Fruit fly (Drosophila melanogaster) whole organism, embryonic: Measurements from ENCODE around the gene kra.

Experiments used
- Asciz ChIP-seq: fragments of 200-800 bp; sonication (Bioruptor generic); optimal IDR thresholded peaks from 2 replicates; lab custom pipeline; 2017; ENCODE audit warnings: missing biosample characterization, mild to moderate bottlenecking, missing genetic modification characterization, missing genetic modification reagents
- CG10321 ChIP-seq: fragments of 200-800 bp; sonication (Bioruptor generic); IDR thresholded peaks from 2 replicates; pipeline ENCODE4 v1.3.6; 2022; ENCODE audit warnings: missing biosample characterization, missing genetic modification characterization
- CG12104 ChIP-seq: fragments of 200-800 bp; sonication (Bioruptor generic); optimal IDR thresholded peaks from 3 replicates; lab custom pipeline; 2016; ENCODE audit warnings: missing biosample characterization, missing genetic modification characterization
- CG14710 ChIP-seq: fragments of 200-800 bp; sonication (Bioruptor generic); optimal IDR thresholded peaks from 3 replicates; lab custom pipeline; 2019; ENCODE audit warnings: missing biosample characterization, mild to moderate bottlenecking, missing genetic modification characterization, moderate library complexity
- CG16863 ChIP-seq: fragments of 200-800 bp; sonication (Bioruptor generic); optimal IDR thresholded peaks from 3 replicates; lab custom pipeline; 2016; ENCODE audit warnings: missing biosample characterization, missing genetic modification characterization
- CG17802 ChIP-seq: fragments of 200-800 bp; sonication (Bioruptor generic); optimal IDR thresholded peaks from 2 replicates; lab custom pipeline; 2018; ENCODE audit warnings: missing biosample characterization, mild to moderate bottlenecking, missing genetic modification characterization, moderate library complexity
- CG2889 ChIP-seq: fragments of 200-800 bp; sonication (Bioruptor generic); IDR thresholded peaks from 3 replicates; pipeline ENCODE4 v1.3.6; 2022; ENCODE audit warnings: missing biosample characterization, missing genetic modification characterization
- CG30020 ChIP-seq: fragments of 200-800 bp; optimal IDR thresholded peaks from 2 replicates; lab custom pipeline; 2019; ENCODE audit warnings: missing biosample characterization, mild to moderate bottlenecking, missing genetic modification characterization, moderate library complexity
- CG31224 ChIP-seq: fragments of 200-800 bp; sonication (Bioruptor generic); IDR thresholded peaks from 2 replicates; pipeline ENCODE4 v1.3.6; 2022; ENCODE audit warnings: missing biosample characterization, missing genetic modification characterization
- CG4404 ChIP-seq: fragments of 200-800 bp; sonication (Bioruptor generic); IDR thresholded peaks from 2 replicates; pipeline ENCODE4 v1.3.6; 2022; ENCODE audit warnings: missing biosample characterization, missing genetic modification characterization
- CG4617 ChIP-seq: fragments of 200-800 bp; sonication (Bioruptor generic); optimal IDR thresholded peaks from 3 replicates; lab custom pipeline; 2016; ENCODE audit warnings: missing biosample characterization, missing genetic modification characterization, borderline replicate concordance
- CG6175 ChIP-seq: fragments of 200-800 bp; sonication (Bioruptor generic); IDR thresholded peaks from 3 replicates; pipeline ENCODE4 v1.3.6; 2022; ENCODE audit warnings: missing biosample characterization, missing genetic modification characterization
- CG7987 ChIP-seq: fragments of 200-800 bp; sonication (Bioruptor generic); optimal IDR thresholded peaks from 2 replicates; lab custom pipeline; 2018; ENCODE audit warnings: missing biosample characterization, mild to moderate bottlenecking, missing genetic modification characterization, moderate library complexity
- CG8089 ChIP-seq: fragments of 200-800 bp; sonication (Bioruptor generic); optimal IDR thresholded peaks from 3 replicates; lab custom pipeline; 2016; ENCODE audit warnings: missing biosample characterization, missing genetic modification characterization
- CG8290 ChIP-seq, 3 experiments: fragments of 200-800 bp; sonication (Bioruptor generic); optimal IDR thresholded peaks; 2 replicates each; lab custom pipeline; 2016 to 2019; ENCODE audit warnings: missing biosample characterization in 3 of 3, missing genetic modification characterization in 3 of 3, mild to moderate bottlenecking in 2 of 3, moderate library complexity in 1 of 3
- CG9727 ChIP-seq: fragments of 200-800 bp; sonication (Bioruptor generic); optimal IDR thresholded peaks from 3 replicates; lab custom pipeline; 2017; ENCODE audit warnings: missing biosample characterization, mild to moderate bottlenecking, missing genetic modification characterization
- CTCF ChIP-seq: fragments of 200-800 bp; sonication (Bioruptor generic); optimal IDR thresholded peaks from 2 replicates; lab custom pipeline; 2017; ENCODE audit warnings: missing biosample characterization, mild to moderate bottlenecking, missing genetic modification characterization, moderate library complexity
- D ChIP-seq, 2 experiments: fragments of 200-800 bp in 1 of 2; fragments of >200 bp in 1 of 2; sonication (Bioruptor generic) in 1 of 2; optimal IDR thresholded peaks; 2 replicates in 1 of 2; 3 replicates in 1 of 2; lab custom pipeline; 2017; ENCODE audit warnings: mild to moderate bottlenecking in 1 of 2, missing biosample characterization in 1 of 2, missing genetic modification characterization in 1 of 2, missing genetic modification reagents in 1 of 2
- Dbx ChIP-seq: fragments of 200-800 bp; sonication (Bioruptor generic); IDR thresholded peaks from 3 replicates; pipeline ENCODE4 v1.3.6; 2022; ENCODE audit warnings: missing biosample characterization, missing genetic modification characterization
- Dp ChIP-seq: fragments of 200-800 bp; sonication (Bioruptor generic); optimal IDR thresholded peaks from 2 replicates; lab custom pipeline; 2018; ENCODE audit warnings: missing biosample characterization, mild to moderate bottlenecking, missing genetic modification characterization, moderate library complexity
- HLH3B ChIP-seq: fragments of 200-800 bp; sonication (Bioruptor generic); IDR thresholded peaks from 2 replicates; pipeline ENCODE4 v1.3.6; 2022; ENCODE audit warnings: missing biosample characterization, missing genetic modification characterization
- HLH4C ChIP-seq: fragments of 200-800 bp; sonication (Bioruptor generic); IDR thresholded peaks from 3 replicates; pipeline ENCODE4 v1.3.6; 2022; ENCODE audit warnings: missing biosample characterization, missing genetic modification characterization; ENCODE audit not compliant: partially characterized antibody
- HLH54F ChIP-seq: fragments of 200-800 bp; sonication (Bioruptor generic); optimal IDR thresholded peaks from 3 replicates; lab custom pipeline; 2016; ENCODE audit warnings: missing biosample characterization, missing genetic modification characterization
- HmgD ChIP-seq: fragments of 200-800 bp; sonication (Bioruptor generic); optimal IDR thresholded peaks from 3 replicates; lab custom pipeline; 2016; ENCODE audit warnings: missing biosample characterization, missing genetic modification characterization
- Hsf ChIP-seq: fragments of 200-800 bp; sonication (Bioruptor generic); optimal IDR thresholded peaks from 3 replicates; lab custom pipeline; 2016; ENCODE audit warnings: missing biosample characterization, missing genetic modification characterization
- MBD-R2 ChIP-seq: fragments of 200-800 bp; sonication (Bioruptor generic); IDR thresholded peaks from 2 replicates; pipeline ENCODE4 v1.3.6; 2022; ENCODE audit warnings: missing biosample characterization, missing genetic modification characterization
- Scr ChIP-seq: fragments of 200-800 bp; sonication (Bioruptor generic); IDR thresholded peaks from 2 replicates; pipeline ENCODE4 v1.3.6; 2022; ENCODE audit warnings: missing biosample characterization, missing genetic modification characterization; ENCODE audit not compliant: partially characterized antibody
- Sox102F ChIP-seq: fragments of 200-800 bp; sonication (Bioruptor generic); optimal IDR thresholded peaks from 2 replicates; lab custom pipeline; 2018; ENCODE audit warnings: missing biosample characterization, mild to moderate bottlenecking, missing genetic modification characterization, moderate library complexity
- Vsx1 ChIP-seq: fragments of 200-800 bp; sonication (Bioruptor generic); optimal IDR thresholded peaks from 2 replicates; lab custom pipeline; 2017; ENCODE audit warnings: missing biosample characterization, mild to moderate bottlenecking, missing genetic modification characterization, missing genetic modification reagents
- dati ChIP-seq: fragments of 200-800 bp; sonication (Bioruptor generic); IDR thresholded peaks from 2 replicates; pipeline ENCODE4 v1.3.6; 2022; ENCODE audit warnings: missing biosample characterization, missing genetic modification characterization
- fd64A ChIP-seq: fragments of 200-800 bp; sonication (Bioruptor generic); optimal IDR thresholded peaks from 3 replicates; lab custom pipeline; 2018; ENCODE audit warnings: missing biosample characterization, mild to moderate bottlenecking, missing genetic modification characterization
- gcm ChIP-seq: fragments of 200-800 bp; sonication (Bioruptor generic); optimal IDR thresholded peaks from 2 replicates; lab custom pipeline; 2019; ENCODE audit warnings: missing biosample characterization, mild to moderate bottlenecking, missing genetic modification characterization, moderate library complexity
- hkb ChIP-seq, 2 experiments: fragments of 200-800 bp in 1 of 2; fragments of >200 bp in 1 of 2; sonication (Bioruptor generic) in 1 of 2; IDR thresholded peaks in 1 of 2; optimal IDR thresholded peaks in 1 of 2; 2 replicates each; pipeline versions ENCODE4 v1.3.6 to Lab custom; 2017 to 2022; ENCODE audit warnings: missing biosample characterization in 1 of 2, missing genetic modification characterization in 1 of 2
- insv ChIP-seq, 2 experiments: fragments of 200-800 bp; sonication (Bioruptor generic); optimal IDR thresholded peaks; 3 replicates each; lab custom pipeline; 2016 to 2018; ENCODE audit warnings: missing biosample characterization in 2 of 2, missing genetic modification characterization in 2 of 2
- klu ChIP-seq: fragments of 200-800 bp; sonication (Bioruptor generic); IDR thresholded peaks from 2 replicates; pipeline ENCODE4 v1.3.6; 2022; ENCODE audit warnings: missing biosample characterization, missing genetic modification characterization
- knrl ChIP-seq: fragments of 200-800 bp; sonication (Bioruptor generic); IDR thresholded peaks from 3 replicates; pipeline ENCODE4 v1.3.6; 2022; ENCODE audit warnings: missing biosample characterization, missing genetic modification characterization; ENCODE audit not compliant: partially characterized antibody
- lab ChIP-seq: fragments of 200-800 bp; sonication (Bioruptor generic); optimal IDR thresholded peaks from 3 replicates; lab custom pipeline; 2017; ENCODE audit warnings: missing biosample characterization, missing genetic modification characterization, mild to moderate bottlenecking, moderate library complexity, missing genetic modification reagents
- lmd ChIP-seq: fragments of 200-800 bp; sonication (Bioruptor generic); IDR thresholded peaks from 2 replicates; pipeline ENCODE4 v1.3.6; 2022; ENCODE audit warnings: missing biosample characterization, missing genetic modification characterization
- lola ChIP-seq, 3 experiments: fragments of >200 bp in 2 of 3; fragments of 200-800 bp in 1 of 3; sonication (Bioruptor generic) in 1 of 3; optimal IDR thresholded peaks; 2 replicates each; lab custom pipeline; 2017 to 2019; ENCODE audit warnings: missing biosample characterization in 3 of 3, missing genetic modification characterization in 3 of 3, mild to moderate bottlenecking in 1 of 3, moderate library complexity in 1 of 3
- p53 ChIP-seq: fragments of 200-800 bp; sonication (Bioruptor generic); optimal IDR thresholded peaks from 2 replicates; lab custom pipeline; 2016; ENCODE audit warnings: missing biosample characterization, missing genetic modification characterization
- pho ChIP-seq: fragments of 200-800 bp; sonication (Bioruptor generic); optimal IDR thresholded peaks from 2 replicates; lab custom pipeline; 2016; ENCODE audit warnings: missing biosample characterization, missing genetic modification characterization
- phol ChIP-seq: fragments of 200-800 bp; sonication (Bioruptor generic); optimal IDR thresholded peaks from 3 replicates; lab custom pipeline; 2018; ENCODE audit warnings: missing biosample characterization, mild to moderate bottlenecking, missing genetic modification characterization, moderate library complexity
- pum ChIP-seq: fragments of 200-800 bp; sonication (Bioruptor generic); optimal IDR thresholded peaks from 2 replicates; lab custom pipeline; 2016; ENCODE audit warnings: missing biosample characterization, missing genetic modification characterization
- run ChIP-seq: fragments of 200-800 bp; sonication (Bioruptor generic); optimal IDR thresholded peaks from 3 replicates; lab custom pipeline; 2018; ENCODE audit warnings: missing biosample characterization, mild to moderate bottlenecking, missing genetic modification characterization
- slp2 ChIP-seq: fragments of 200-800 bp; sonication (Bioruptor generic); optimal IDR thresholded peaks from 2 replicates; lab custom pipeline; 2016; ENCODE audit warnings: missing biosample characterization, missing genetic modification characterization
- sob ChIP-seq: fragments of 200-800 bp; sonication (Bioruptor generic); IDR thresholded peaks from 2 replicates; pipeline ENCODE4 v1.3.6; 2022; ENCODE audit warnings: missing biosample characterization, missing genetic modification characterization
- tio ChIP-seq: fragments of 200-800 bp; sonication (Bioruptor generic); optimal IDR thresholded peaks from 2 replicates; lab custom pipeline; 2017; ENCODE audit warnings: missing biosample characterization, missing genetic modification characterization, inconsistent platforms
- wek ChIP-seq: fragments of 200-800 bp; sonication (Bioruptor generic); optimal IDR thresholded peaks from 3 replicates; lab custom pipeline; 2018; ENCODE audit warnings: missing biosample characterization, mild to moderate bottlenecking, missing genetic modification characterization, moderate library complexity

kra gene

DNA sequence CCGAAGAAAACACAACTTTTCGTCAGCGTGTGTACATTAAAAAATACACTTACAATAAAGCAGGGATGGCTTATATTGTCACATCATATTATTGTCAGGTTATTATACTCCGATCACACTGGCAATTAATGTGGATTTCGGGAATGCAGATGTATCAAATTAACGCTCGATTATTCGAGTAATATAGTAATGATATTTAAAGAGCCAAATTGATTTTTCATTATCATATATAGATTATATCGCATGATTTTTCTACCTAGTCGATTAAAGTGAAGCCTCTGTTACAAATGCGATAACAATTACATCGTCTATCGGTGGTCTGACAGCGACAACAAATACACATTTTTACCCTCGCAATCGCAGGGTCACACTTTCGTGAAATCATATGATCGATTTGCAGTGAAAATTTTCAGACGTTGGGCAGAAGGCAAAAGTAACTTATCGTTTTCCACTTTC, 9.5 kb downstream of the kra start, which contains the start of the genes noi and Vha26 (continued):
- TF ChIP-seq hkb (optimal IDR thresholded peaks at IDR 0.05; lab: Kevin White, UChicago) = no peak
- no peak for TF ChIP-seq hkb (GFP tag; IDR thresholded peaks at IDR 0.05; lab: Robert Waterston, UW)
- TF ChIP-seq CG4404 (GFP tag; lab: Robert Waterston, UW) = no peak
- TF ChIP-seq Sox102F (GFP tag; lab: Kevin White, UChicago) = no peak
- no peak for TF ChIP-seq lmd (GFP tag; lab: Robert Waterston, UW)

DNA sequence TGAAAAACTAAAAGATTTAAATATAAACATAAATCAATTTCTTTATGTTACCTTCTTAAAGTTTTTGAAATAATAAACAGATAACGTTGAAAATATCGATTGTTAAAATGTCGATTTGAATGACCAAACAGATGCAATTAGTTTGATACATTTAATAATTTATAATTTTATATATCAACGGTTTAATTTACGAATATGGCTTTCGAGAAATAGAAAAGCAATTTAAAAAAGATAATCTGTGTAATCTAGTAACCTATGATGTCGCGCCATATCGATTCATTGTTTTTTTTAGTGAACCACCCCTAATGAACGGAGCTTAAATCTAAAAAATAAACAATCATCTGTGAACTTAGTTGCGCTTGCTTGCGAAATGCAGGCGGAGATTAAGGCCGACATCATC, 12.4 kb downstream of the kra start, which contains the start of gene PolZ2:
Gene PolZ2 (plus strand): TSS at position 301 of the 400 bp plus-strand sequence.
- TF ChIP-seq Dp (GFP tag; lab: Kevin White, UChicago) = peak; percentile 10
- no peak for TF ChIP-seq pum (GFP tag; lab: Kevin White, UChicago)
- no peak for TF ChIP-seq HmgD (GFP tag; lab: Kevin White, UChicago)
- no peak for TF ChIP-seq knrl (GFP tag; lab: Robert Waterston, UW)
- no peak for TF ChIP-seq HLH3B (GFP tag; lab: Robert Waterston, UW)
- no peak for TF ChIP-seq slp2 (GFP tag; lab: Kevin White, UChicago)
- TF ChIP-seq D (optimal IDR thresholded peaks at IDR 0.05; lab: Kevin White, UChicago) = no peak
- no peak for TF ChIP-seq D (GFP tag; optimal IDR thresholded peaks at IDR 0.05; lab: Kevin White, UChicago)
- peak; percentile 25 for TF ChIP-seq CG30020 (tag; lab: Kevin White, UChicago)
- TF ChIP-seq lola (GFP tag; optimal IDR thresholded peaks at IDR 0.05; lab: Kevin White, UChicago) = no peak
- no peak for TF ChIP-seq CG16863 (GFP tag; lab: Kevin White, UChicago)
- no peak for TF ChIP-seq CG12104 (GFP tag; lab: Kevin White, UChicago)
- TF ChIP-seq gcm (GFP tag; lab: Kevin White, UChicago) = no peak
- TF ChIP-seq CG2889 (GFP tag; lab: Robert Waterston, UW) = no peak
- TF ChIP-seq HLH4C (GFP tag; lab: Robert Waterston, UW) = no peak
- TF ChIP-seq CG10321 = no peak
- TF ChIP-seq Hsf (GFP tag; lab: Kevin White, UChicago) = no peak
- no peak for TF ChIP-seq MBD-R2 (GFP tag; lab: Robert Waterston, UW)
- no peak for TF ChIP-seq CTCF (GFP tag; lab: Kevin White, UChicago)
- TF ChIP-seq CG8089 (GFP tag; lab: Kevin White, UChicago) = no peak
- TF ChIP-seq p53 (GFP tag; lab: Kevin White, UChicago) = no peak
- TF ChIP-seq run (tag; lab: Kevin White, UChicago) = no peak
- TF ChIP-seq insv (GFP tag; optimal IDR thresholded peaks at IDR 0.05; lab: Kevin White, UChicago) = no peak
- TF ChIP-seq phol = no peak
- TF ChIP-seq CG7987 (GFP tag; lab: Kevin White, UChicago) = no peak
- TF ChIP-seq CG9727 (GFP tag; lab: Kevin White, UChicago) = no peak
- TF ChIP-seq CG14710 (tag; lab: Kevin White, UChicago) = peak; percentile 24
- no peak for TF ChIP-seq HLH54F (GFP tag; lab: Kevin White, UChicago)
- no peak for TF ChIP-seq Vsx1 (GFP tag; lab: Kevin White, UChicago)
- no peak for TF ChIP-seq CG4617 (GFP tag; lab: Kevin White, UChicago)
- TF ChIP-seq dati = no peak
- TF ChIP-seq sob (GFP tag; lab: Robert Waterston, UW) = no peak
- TF ChIP-seq CG17802 (tag; lab: Kevin White, UChicago) = peak; percentile 40
- TF ChIP-seq lab = no peak
- TF ChIP-seq Dbx = no peak
- TF ChIP-seq Scr = peak; percentile 36; the same call in 1 of the 2 replicates
- TF ChIP-seq Asciz (GFP tag; lab: Kevin White, UChicago) = no peak
- no peak for TF ChIP-seq CG8290 (GFP tag; optimal IDR thresholded peaks at IDR 0.05; lab: Kevin White, UChicago)
- no peak for TF ChIP-seq CG8290 (tag; optimal IDR thresholded peaks at IDR 0.05; lab: Kevin White, UChicago)
- TF ChIP-seq CG31224 (GFP tag; lab: Robert Waterston, UW) = no peak
- no peak for TF ChIP-seq fd64A
- TF ChIP-seq CG6175 (GFP tag; lab: Robert Waterston, UW) = no peak
- no peak for TF ChIP-seq pho (GFP tag; lab: Kevin White, UChicago)
- TF ChIP-seq wek = peak; percentile 28
- TF ChIP-seq klu (GFP tag; lab: Robert Waterston, UW) = no peak
- no peak for TF ChIP-seq tio
